Fruit fly (Drosophila melanogaster) whole organism, embryonic: Measurements from ENCODE around the gene Pld3.

ENCODE experiments used
- Aef1 ChIP-seq: fragments of 200-800 bp; sonication (Bioruptor generic); IDR thresholded peaks from 3 replicates; pipeline ENCODE4 v1.3.6; 2022; ENCODE audit warnings: missing biosample characterization, missing genetic modification characterization
- BEAF-32 ChIP-seq: fragments of 200-800 bp; sonication (Bioruptor generic); optimal IDR thresholded peaks from 3 replicates; lab custom pipeline; 2017; ENCODE audit warnings: missing biosample characterization, missing genetic modification characterization, mild to moderate bottlenecking, moderate library complexity, missing genetic modification reagents
- Bgb ChIP-seq: fragments of 200-800 bp; sonication (Bioruptor generic); IDR thresholded peaks from 2 replicates; pipeline ENCODE4 v1.3.6; 2022; ENCODE audit warnings: missing biosample characterization, missing genetic modification characterization; ENCODE audit not compliant: partially characterized antibody
- BtbVII ChIP-seq: fragments of 200-800 bp; sonication (Bioruptor generic); optimal IDR thresholded peaks from 3 replicates; lab custom pipeline; 2017; ENCODE audit warnings: missing biosample characterization, mild to moderate bottlenecking, missing genetic modification characterization
- CG11695 ChIP-seq: fragments of 200-800 bp; sonication (Bioruptor generic); IDR thresholded peaks from 3 replicates; pipeline ENCODE4 v1.3.6; 2022; ENCODE audit warnings: missing biosample characterization, missing genetic modification characterization
- CG15479 ChIP-seq: fragments of 200-800 bp; sonication (Bioruptor generic); optimal IDR thresholded peaks from 3 replicates; lab custom pipeline; 2019; ENCODE audit warnings: missing biosample characterization, mild to moderate bottlenecking, missing genetic modification characterization, moderate library complexity
- CG18262 ChIP-seq: fragments of 200-800 bp; optimal IDR thresholded peaks from 3 replicates; lab custom pipeline; 2019; ENCODE audit warnings: missing biosample characterization, mild to moderate bottlenecking, missing genetic modification characterization, moderate library complexity
- CG18476 ChIP-seq: fragments of 200-800 bp; sonication (Bioruptor generic); optimal IDR thresholded peaks from 2 replicates; lab custom pipeline; 2016; ENCODE audit warnings: missing biosample characterization, mild to moderate bottlenecking, missing genetic modification characterization
- CG32772 ChIP-seq: fragments of 200-800 bp; sonication (Bioruptor generic); IDR thresholded peaks from 2 replicates; pipeline ENCODE4 v1.3.6; 2022; ENCODE audit warnings: missing biosample characterization, missing genetic modification characterization
- CG3726 ChIP-seq: fragments of 200-800 bp; sonication (Bioruptor generic); IDR thresholded peaks from 3 replicates; pipeline ENCODE4, ENCODE4 v1.3.6; 2022; ENCODE audit warnings: missing biosample characterization, missing genetic modification characterization
- CG42726 ChIP-seq: fragments of 200-800 bp; sonication (Bioruptor generic); IDR thresholded peaks from 2 replicates; pipeline ENCODE4 v1.3.6; 2022; ENCODE audit warnings: missing biosample characterization, missing genetic modification characterization; ENCODE audit not compliant: partially characterized antibody
- CG4730 ChIP-seq: fragments of 200-800 bp; sonication (Bioruptor generic); IDR thresholded peaks from 2 replicates; pipeline ENCODE4 v1.3.6; 2022; ENCODE audit warnings: missing biosample characterization, missing genetic modification characterization
- CG6175 ChIP-seq: fragments of 200-800 bp; sonication (Bioruptor generic); IDR thresholded peaks from 3 replicates; pipeline ENCODE4 v1.3.6; 2022; ENCODE audit warnings: missing biosample characterization, missing genetic modification characterization
- CG6654 ChIP-seq: fragments of 200-800 bp; sonication (Bioruptor generic); optimal IDR thresholded peaks from 2 replicates; lab custom pipeline; 2017; ENCODE audit warnings: missing biosample characterization, mild to moderate bottlenecking, missing genetic modification characterization
- CG6813 ChIP-seq: fragments of 200-800 bp; sonication (Bioruptor generic); optimal IDR thresholded peaks from 2 replicates; lab custom pipeline; 2017; ENCODE audit warnings: missing biosample characterization, missing genetic modification characterization, mild to moderate bottlenecking, moderate library complexity, missing genetic modification reagents
- CG8944 ChIP-seq: fragments of 200-800 bp; sonication (Bioruptor generic); optimal IDR thresholded peaks from 3 replicates; lab custom pipeline; 2016; ENCODE audit warnings: missing biosample characterization, missing genetic modification characterization
- CG9437 ChIP-seq: fragments of 200-800 bp; sonication (Bioruptor generic); optimal IDR thresholded peaks from 2 replicates; lab custom pipeline; 2018; ENCODE audit warnings: missing biosample characterization, mild to moderate bottlenecking, missing genetic modification characterization
- CG9797 ChIP-seq: fragments of 200-800 bp; sonication (Bioruptor generic); optimal IDR thresholded peaks from 3 replicates; lab custom pipeline; 2018; ENCODE audit warnings: missing biosample characterization, mild to moderate bottlenecking, missing genetic modification characterization
- CrebB ChIP-seq: fragments of 200-800 bp; sonication (Bioruptor generic); optimal IDR thresholded peaks from 3 replicates; lab custom pipeline; 2018; ENCODE audit warnings: missing biosample characterization, mild to moderate bottlenecking, missing genetic modification characterization
- Dp ChIP-seq: fragments of 200-800 bp; sonication (Bioruptor generic); optimal IDR thresholded peaks from 2 replicates; lab custom pipeline; 2018; ENCODE audit warnings: missing biosample characterization, mild to moderate bottlenecking, missing genetic modification characterization, moderate library complexity
- E2f2 ChIP-seq: fragments of 200-800 bp; sonication (Bioruptor generic); IDR thresholded peaks from 2 replicates; pipeline ENCODE4 v1.3.6; 2022; ENCODE audit warnings: missing biosample characterization, missing genetic modification characterization
- ERR ChIP-seq: fragments of 200-800 bp; sonication (Bioruptor generic); optimal IDR thresholded peaks from 2 replicates; lab custom pipeline; 2016; ENCODE audit warnings: missing biosample characterization, missing genetic modification characterization
- Hey ChIP-seq: fragments of 200-800 bp; sonication (Bioruptor generic); optimal IDR thresholded peaks from 3 replicates; lab custom pipeline; 2018; ENCODE audit warnings: missing biosample characterization, mild to moderate bottlenecking, missing genetic modification characterization
- Kr ChIP-seq: fragments of 200-800 bp; sonication (Bioruptor generic); optimal IDR thresholded peaks from 2 replicates; lab custom pipeline; 2017; ENCODE audit warnings: missing biosample characterization, mild to moderate bottlenecking, missing genetic modification characterization
- MBD-R2 ChIP-seq: fragments of 200-800 bp; sonication (Bioruptor generic); IDR thresholded peaks from 2 replicates; pipeline ENCODE4 v1.3.6; 2022; ENCODE audit warnings: missing biosample characterization, missing genetic modification characterization
- Myb ChIP-seq: fragments of 200-800 bp; sonication (Bioruptor generic); optimal IDR thresholded peaks from 2 replicates; lab custom pipeline; 2016; ENCODE audit warnings: missing biosample characterization, missing genetic modification characterization
- NfI ChIP-seq: fragments of 200-800 bp; sonication (Bioruptor generic); optimal IDR thresholded peaks from 3 replicates; lab custom pipeline; 2018; ENCODE audit warnings: missing biosample characterization, mild to moderate bottlenecking, missing genetic modification characterization, moderate library complexity
- PHDP ChIP-seq: fragments of 200-800 bp; sonication (Bioruptor generic); optimal IDR thresholded peaks from 3 replicates; lab custom pipeline; 2018; ENCODE audit warnings: missing biosample characterization, mild to moderate bottlenecking, missing genetic modification characterization, moderate library complexity
- Pdp1 ChIP-seq, 2 experiments: fragments of 200-800 bp; sonication (Bioruptor generic); optimal IDR thresholded peaks; 3 replicates each; lab custom pipeline; 2016; ENCODE audit warnings: missing biosample characterization in 2 of 2, missing genetic modification characterization in 2 of 2, mild to moderate bottlenecking in 1 of 2, moderate library complexity in 1 of 2
- Ptx1 ChIP-seq: fragments of 200-800 bp; sonication (Bioruptor generic); IDR thresholded peaks from 2 replicates; pipeline ENCODE4 v1.3.6; 2022; ENCODE audit warnings: missing biosample characterization, missing genetic modification characterization
- Scr ChIP-seq: fragments of 200-800 bp; sonication (Bioruptor generic); IDR thresholded peaks from 2 replicates; pipeline ENCODE4 v1.3.6; 2022; ENCODE audit warnings: missing biosample characterization, missing genetic modification characterization; ENCODE audit not compliant: partially characterized antibody
- Side ChIP-seq: fragments of 200-800 bp; sonication (Bioruptor generic); optimal IDR thresholded peaks from 2 replicates; lab custom pipeline; 2016; ENCODE audit warnings: missing biosample characterization, missing genetic modification characterization
- TFAM ChIP-seq: fragments of 200-800 bp; sonication (Bioruptor generic); optimal IDR thresholded peaks from 2 replicates; lab custom pipeline; 2017; ENCODE audit warnings: missing biosample characterization, missing genetic modification characterization, inconsistent platforms
- amos ChIP-seq: fragments of 200-800 bp; sonication (Bioruptor generic); IDR thresholded peaks from 2 replicates; pipeline ENCODE4 v1.3.6; 2022; ENCODE audit warnings: missing biosample characterization, missing genetic modification characterization; ENCODE audit not compliant: partially characterized antibody
- cas ChIP-seq: fragments of 200-800 bp; sonication (Bioruptor generic); IDR thresholded peaks from 2 replicates; pipeline ENCODE4 v1.3.6; 2022; ENCODE audit warnings: missing biosample characterization, missing genetic modification characterization
- cg ChIP-seq: fragments of 200-800 bp; sonication (Bioruptor generic); optimal IDR thresholded peaks from 3 replicates; lab custom pipeline; 2019; ENCODE audit warnings: missing biosample characterization, mild to moderate bottlenecking, missing genetic modification characterization, moderate library complexity
- fd96Cb ChIP-seq: fragments of 200-800 bp; sonication (Bioruptor generic); optimal IDR thresholded peaks from 2 replicates; lab custom pipeline; 2018; ENCODE audit warnings: missing biosample characterization, mild to moderate bottlenecking, missing genetic modification characterization, moderate library complexity
- ftz-f1 ChIP-seq: fragments of 200-800 bp; sonication (Bioruptor generic); optimal IDR thresholded peaks from 2 replicates; lab custom pipeline; 2016; ENCODE audit warnings: missing biosample characterization, missing genetic modification characterization
- gsb-n ChIP-seq: fragments of 200-800 bp; sonication (Bioruptor generic); optimal IDR thresholded peaks from 3 replicates; lab custom pipeline; 2018; ENCODE audit warnings: missing biosample characterization, mild to moderate bottlenecking, missing genetic modification characterization
- gt ChIP-seq: fragments of 200-800 bp; sonication (Bioruptor generic); IDR thresholded peaks from 2 replicates; pipeline ENCODE4 v1.3.6; 2022; ENCODE audit warnings: missing biosample characterization, missing genetic modification characterization
- hbn ChIP-seq: fragments of 200-800 bp; sonication (Bioruptor generic); IDR thresholded peaks from 2 replicates; pipeline ENCODE4 v1.3.6; 2022; ENCODE audit warnings: missing biosample characterization, missing genetic modification characterization; ENCODE audit not compliant: partially characterized antibody
- insv ChIP-seq, 2 experiments: fragments of 200-800 bp; sonication (Bioruptor generic); optimal IDR thresholded peaks; 3 replicates each; lab custom pipeline; 2016 to 2018; ENCODE audit warnings: missing biosample characterization in 2 of 2, missing genetic modification characterization in 2 of 2
- kni ChIP-seq: fragments of 200-800 bp; sonication (Bioruptor generic); optimal IDR thresholded peaks from 3 replicates; lab custom pipeline; 2017; ENCODE audit warnings: mild to moderate bottlenecking, missing biosample characterization, missing genetic modification reagents, missing genetic modification characterization
- luna ChIP-seq: fragments of 200-800 bp; sonication (Bioruptor generic); optimal IDR thresholded peaks from 2 replicates; lab custom pipeline; 2016; ENCODE audit warnings: missing biosample characterization, missing genetic modification characterization
- pros ChIP-seq: fragments of 200-800 bp; sonication (Bioruptor generic); optimal IDR thresholded peaks from 3 replicates; lab custom pipeline; 2019; ENCODE audit warnings: missing biosample characterization, mild to moderate bottlenecking, missing genetic modification characterization, moderate library complexity
- pum ChIP-seq: fragments of 200-800 bp; sonication (Bioruptor generic); optimal IDR thresholded peaks from 2 replicates; lab custom pipeline; 2016; ENCODE audit warnings: missing biosample characterization, missing genetic modification characterization
- pzg ChIP-seq: fragments of 200-800 bp; sonication (Bioruptor generic); optimal IDR thresholded peaks from 3 replicates; lab custom pipeline; 2018; ENCODE audit warnings: missing biosample characterization, mild to moderate bottlenecking, missing genetic modification characterization, moderate library complexity
- ro ChIP-seq: fragments of 200-800 bp; sonication (Bioruptor generic); IDR thresholded peaks from 2 replicates; pipeline ENCODE4 v1.3.6; 2022; ENCODE audit warnings: missing biosample characterization, missing genetic modification characterization
- ssp ChIP-seq: fragments of 200-800 bp; sonication (Bioruptor generic); IDR thresholded peaks from 2 replicates; pipeline ENCODE4 v1.3.6; 2022; ENCODE audit warnings: missing biosample characterization, missing genetic modification characterization
- vnd ChIP-seq: fragments of 200-800 bp; sonication (Bioruptor generic); IDR thresholded peaks from 3 replicates; pipeline ENCODE4 v1.3.6; 2022; ENCODE audit warnings: missing biosample characterization, missing genetic modification characterization; ENCODE audit not compliant: partially characterized antibody

Gene Pld3

dm6 chr2L:21153844-21154243 is 4.8 kb upstream of the Pld3 start (continued):
- TF ChIP-seq pzg (GFP tag; lab: Kevin White, UChicago) (peak; percentile 79), BEAF-32 (GFP tag; lab: Kevin White, UChicago) (peak; percentile 29), insv (GFP tag; optimal IDR thresholded peaks at IDR 0.05; lab: Kevin White, UChicago) (no peak), Ptx1 (no peak), Hey (tag; lab: Kevin White, UChicago) (no peak), MBD-R2 (GFP tag; lab: Robert Waterston, UW) (peak; percentile 86), PHDP (tag; lab: Kevin White, UChicago) (no peak), CG6654 (no peak), luna (GFP tag; lab: Kevin White, UChicago) (no peak), vnd (no peak), Side (GFP tag; lab: Kevin White, UChicago) (no peak), CG4730 (GFP tag; lab: Robert Waterston, UW) (no peak), CG11695 (GFP tag; lab: Robert Waterston, UW) (no peak), BtbVII (no peak), gt (GFP tag; lab: Robert Waterston, UW) (no peak), Myb (peak; percentile 78), CG6175 (GFP tag; lab: Robert Waterston, UW) (no peak), CG3726 (GFP tag; lab: Robert Waterston, UW) (no peak), cg (GFP tag; lab: Kevin White, UChicago) (no peak), CG9437 (GFP tag; lab: Kevin White, UChicago) (peak; percentile 99), Scr (peak; percentile 16; the same call in 1 of the 2 replicates), pros (peak; percentile 61), CG42726 (GFP tag; lab: Robert Waterston, UW) (no peak), NfI (GFP tag; lab: Kevin White, UChicago) (no peak), ro (GFP tag; lab: Robert Waterston, UW) (no peak), CG6813 (GFP tag; lab: Kevin White, UChicago) (no peak), CG18262 (tag; lab: Kevin White, UChicago) (no peak), Bgb (GFP tag; lab: Robert Waterston, UW) (peak; percentile 37; the same call in 1 of the 2 replicates), ssp (GFP tag; lab: Robert Waterston, UW) (no peak), fd96Cb (tag; lab: Kevin White, UChicago) (no peak), amos (GFP tag; lab: Robert Waterston, UW) (no peak; the same call in 1 of the 2 replicates), CG9797 (GFP tag; lab: Kevin White, UChicago) (no peak), CrebB (tag; lab: Kevin White, UChicago) (no peak), CG18476 (GFP tag; lab: Kevin White, UChicago) (no peak), CG8944 (no peak), Aef1 (GFP tag; lab: Robert Waterston, UW) (no peak), kni (GFP tag; lab: Kevin White, UChicago) (peak; percentile 37), Pdp1 (GFP tag; optimal IDR thresholded peaks at IDR 0.05; lab: Kevin White, UChicago) (no peak), CG32772 (GFP tag; lab: Robert Waterston, UW) (no peak), cas (no peak), ERR (no peak), pum (GFP tag; lab: Kevin White, UChicago) (no peak), TFAM (GFP tag; lab: Kevin White, UChicago) (no peak), gsb-n (tag; lab: Kevin White, UChicago) (no peak), hbn (GFP tag; lab: Robert Waterston, UW) (peak; percentile 18; the same call in 1 of the 2 replicates), ftz-f1 (GFP tag; lab: Kevin White, UChicago) (no peak), E2f2 (GFP tag; lab: Robert Waterston, UW) (peak; percentile 66), Dp (GFP tag; lab: Kevin White, UChicago) (peak; percentile 41), Kr (GFP tag; lab: Kevin White, UChicago) (no peak), CG15479 (GFP tag; lab: Kevin White, UChicago) (no peak)
